Worm (Caenorhabditis elegans) whole organism, early embryonic: ENCODE data around the gene Y51A2B.16.

Experiments
- F13C5.2 ChIP-seq: sonication (generic microtip); optimal IDR thresholded peaks from 2 replicates; lab custom pipeline; 2017; ENCODE audit warnings: mild to moderate bottlenecking, missing genetic modification characterization, inconsistent platforms, missing compliant biosample characterization
- aly-1 ChIP-seq: sonication (generic microtip); optimal IDR thresholded peaks from 2 replicates; lab custom pipeline; 2016; ENCODE audit warnings: missing genetic modification characterization, missing compliant biosample characterization
- ama-1 ChIP-seq: fragments of 150-350 bp; optimal IDR thresholded peaks from 2 replicates; lab custom pipeline; 2014
- flt-1 ChIP-seq: fragments of 200-800 bp; sonication (Bioruptor generic); IDR thresholded peaks from 2 replicates; pipeline ENCODE4 v1.3.6; 2022; ENCODE audit warnings: missing genetic modification characterization, missing compliant biosample characterization

- TF ChIP-seq flt-1 (GFP tag; lab: Robert Waterston, UW), result no peak
- no peak for TF ChIP-seq F13C5.2 (tag; lab: Kevin White, UChicago)
- no peak for TF ChIP-seq ama-1 (lab: Kevin White, UChicago)
- no peak for TF ChIP-seq aly-1
Observed at ce11 chrV:18350046-18350445, 47.7 kb downstream of the Y51A2B.16 start, which contains the start of gene C08E8.3.
